Worm (Caenorhabditis elegans): ENCODE data around the gene irld-63.

The irld-63 gene

ce11 chrII:2930499-2930898, at the start of gene irld-63, which contains the start of gene irld-64:
irld-63 (plus strand) TSS chrII:2930728.
irld-64 (minus strand) TSS chrII:2930599.
- TF ChIP-seq unc-62 (GFP tag; optimal IDR thresholded peaks at IDR 0.05) = no peak

- TF ChIP-seq unc-62 (GFP tag; optimal IDR thresholded peaks at IDR 0.05) = no peak
Observed at ce11 chrII:2881088-2881487, 49.4 kb upstream of the irld-63 start.

- no peak for TF ChIP-seq unc-62 (GFP tag; optimal IDR thresholded peaks at IDR 0.05)
Observed at ce11 chrII:2884810-2885209, 45.7 kb upstream of the irld-63 start, which contains the start of gene pigw-1. pigw-1 (minus strand) TSS chrII:2884910.

- TF ChIP-seq unc-62 (GFP tag; optimal IDR thresholded peaks at IDR 0.05) = no peak
Observed at ce11 chrII:2885518-2886449, 44.7 kb upstream of the irld-63 start.

ce11 chrII:2888957-2889630, 41.4 kb upstream of the irld-63 start, which contains the start of gene pinn-1:
pinn-1 (minus strand) TSS chrII:2889007.
- no peak for TF ChIP-seq unc-62 (GFP tag; optimal IDR thresholded peaks at IDR 0.05)

ce11 chrII:2894295-2894694, 36.2 kb upstream of the irld-63 start, which contains the start of gene sqv-2:
sqv-2 (minus strand) TSS chrII:2894395.
- no peak for TF ChIP-seq unc-62 (GFP tag; optimal IDR thresholded peaks at IDR 0.05)

- no peak for TF ChIP-seq unc-62 (GFP tag; optimal IDR thresholded peaks at IDR 0.05)
Observed at ce11 chrII:2900248-2900647, 30.3 kb upstream of the irld-63 start, which contains the start of gene ubc-26. ubc-26 (minus strand) TSS chrII:2900348.

- TF ChIP-seq unc-62 (GFP tag; optimal IDR thresholded peaks at IDR 0.05) = no peak
Observed at ce11 chrII:2901158-2901557, 29.4 kb upstream of the irld-63 start.

- TF ChIP-seq unc-62 (GFP tag; optimal IDR thresholded peaks at IDR 0.05) = no peak
Observed at ce11 chrII:2903748-2904147, 26.8 kb upstream of the irld-63 start.

- TF ChIP-seq unc-62 (GFP tag; optimal IDR thresholded peaks at IDR 0.05) = no peak
Observed at ce11 chrII:2913505-2913904, 17.0 kb upstream of the irld-63 start, which contains the start of gene ubc-15. ubc-15 (minus strand) TSS chrII:2913605.

- TF ChIP-seq unc-62 (GFP tag; optimal IDR thresholded peaks at IDR 0.05) = no peak
Observed at ce11 chrII:2919074-2919857, 11.3 kb upstream of the irld-63 start, which contains the start of the genes ncap-1 and Y110A2AR.1. ncap-1 (minus strand) TSS chrII:2919314. Y110A2AR.1 (plus strand) TSS chrII:2919710.

- TF ChIP-seq unc-62 (GFP tag; optimal IDR thresholded peaks at IDR 0.05) = no peak
Observed at ce11 chrII:2920234-2920633, 10.3 kb upstream of the irld-63 start.

- no peak for TF ChIP-seq unc-62 (GFP tag; optimal IDR thresholded peaks at IDR 0.05)
Observed at ce11 chrII:2920817-2921458, 9.6 kb upstream of the irld-63 start.

ce11 chrII:2921860-2922259, 8.7 kb upstream of the irld-63 start:
- no peak for TF ChIP-seq unc-62 (GFP tag; optimal IDR thresholded peaks at IDR 0.05)

- no peak for TF ChIP-seq unc-62 (GFP tag; optimal IDR thresholded peaks at IDR 0.05)
Observed at ce11 chrII:2922359-2922758, 8.2 kb upstream of the irld-63 start.

Measured in whole organism, dauer.